Worm (Caenorhabditis elegans): Measurements from ENCODE around the gene rad-51.

rad-51 gene

ce11 chrIV:10294030-10294429, 10.0 kb upstream of the rad-51 start, which contains the start of gene R09E10.6:
R09E10.6 (minus strand) TSS chrIV:10294130.
- TF ChIP-seq nhr-11 (tag; optimal IDR thresholded peaks at IDR 0.05): no peak

- TF ChIP-seq nhr-11 (tag; optimal IDR thresholded peaks at IDR 0.05): no peak
- no peak for TF ChIP-seq ztf-4 (tag; optimal IDR thresholded peaks at IDR 0.05)
- no peak for TF ChIP-seq ceh-9 (tag; optimal IDR thresholded peaks at IDR 0.05)
- TF ChIP-seq unc-39 (tag; optimal IDR thresholded peaks at IDR 0.05): no peak
- no peak for TF ChIP-seq lin-15B (tag; optimal IDR thresholded peaks at IDR 0.05)
- no peak for TF ChIP-seq egl-27 (tag; optimal IDR thresholded peaks at IDR 0.05)
- no peak for TF ChIP-seq elt-2 (tag; optimal IDR thresholded peaks at IDR 0.05)
- TF ChIP-seq nhr-237 (tag; optimal IDR thresholded peaks at IDR 0.05): no peak
- no peak for TF ChIP-seq unc-62 (GFP tag; optimal IDR thresholded peaks at IDR 0.05)
- TF ChIP-seq pha-4 (tag; optimal IDR thresholded peaks at IDR 0.05): no peak
- TF ChIP-seq nhr-28 (tag; optimal IDR thresholded peaks at IDR 0.05): no peak
Observed at ce11 chrIV:10288575-10288974, 4.5 kb upstream of the rad-51 start.

- TF ChIP-seq nhr-43 (tag; optimal IDR thresholded peaks at IDR 0.05; ENCODE audit: poor library complexity, severe bottlenecking) (no peak), daf-12 (tag; optimal IDR thresholded peaks at IDR 0.05) (no peak), ceh-82 (tag; optimal IDR thresholded peaks at IDR 0.05) (no peak), nfya-1 (tag; optimal IDR thresholded peaks at IDR 0.05; ENCODE audit: insufficient read depth) (no peak), lin-15B (tag; optimal IDR thresholded peaks at IDR 0.05) (no peak), mdl-1 (tag; optimal IDR thresholded peaks at IDR 0.05) (no peak), eor-1 (tag; optimal IDR thresholded peaks at IDR 0.05) (no peak), egl-5 (tag; optimal IDR thresholded peaks at IDR 0.05) (no peak), pqm-1 (tag; optimal IDR thresholded peaks at IDR 0.05) (no peak), sea-2 (GFP tag; optimal IDR thresholded peaks at IDR 0.05) (no peak), nhr-11 (tag; optimal IDR thresholded peaks at IDR 0.05) (no peak), elt-1 (tag; optimal IDR thresholded peaks at IDR 0.05) (no peak), pha-4 (tag; optimal IDR thresholded peaks at IDR 0.05) (no peak), nhr-25 (tag; optimal IDR thresholded peaks at IDR 0.05) (no peak), aly-2 (tag; optimal IDR thresholded peaks at IDR 0.05) (no peak), fkh-2 (tag; optimal IDR thresholded peaks at IDR 0.05) (no peak), egl-27 (tag; optimal IDR thresholded peaks at IDR 0.05) (no peak)
Observed at ce11 chrIV:10286655-10287054, 2.6 kb upstream of the rad-51 start, which contains the start of gene ebax-1. ebax-1 (plus strand) TSS chrIV:10286955.

- TF ChIP-seq tbx-2 (tag; optimal IDR thresholded peaks at IDR 0.05): no peak
- no peak for TF ChIP-seq sea-2 (GFP tag; optimal IDR thresholded peaks at IDR 0.05)
- TF ChIP-seq unc-39 (tag; optimal IDR thresholded peaks at IDR 0.05): no peak
Observed at ce11 chrIV:10285328-10285727, 1.3 kb upstream of the rad-51 start.

- no peak for TF ChIP-seq lin-39 (tag; optimal IDR thresholded peaks at IDR 0.05)
- TF ChIP-seq egl-27 (tag; optimal IDR thresholded peaks at IDR 0.05): no peak
- no peak for TF ChIP-seq tbx-2 (tag; optimal IDR thresholded peaks at IDR 0.05)
- TF ChIP-seq elt-2 (tag; optimal IDR thresholded peaks at IDR 0.05): peak; percentile 42
- TF ChIP-seq nfya-1 (tag; optimal IDR thresholded peaks at IDR 0.05; ENCODE audit: insufficient read depth): no peak
- no peak for TF ChIP-seq pha-4 (tag; optimal IDR thresholded peaks at IDR 0.05)
- TF ChIP-seq pqm-1 (tag; optimal IDR thresholded peaks at IDR 0.05): peak; percentile 15
- no peak for TF ChIP-seq ztf-4 (tag; optimal IDR thresholded peaks at IDR 0.05)
- TF ChIP-seq mdl-1 (tag; optimal IDR thresholded peaks at IDR 0.05): no peak
- no peak for TF ChIP-seq lsy-12 (tag; optimal IDR thresholded peaks at IDR 0.05)
Observed at ce11 chrIV:10281482-10281881, 2.6 kb downstream of the rad-51 start, which contains the start of gene thk-1. thk-1 (minus strand) TSS chrIV:10281582.

ce11 chrIV:10277716-10278115, 6.3 kb downstream of the rad-51 start, which contains the start of gene Y43C5A.4:
Y43C5A.4 (plus strand) TSS chrIV:10278016.
- TF ChIP-seq elt-1 (tag; optimal IDR thresholded peaks at IDR 0.05) (no peak), nhr-12 (tag; optimal IDR thresholded peaks at IDR 0.05) (no peak), ZK546.5 (tag; optimal IDR thresholded peaks at IDR 0.05) (no peak), egl-5 (tag; optimal IDR thresholded peaks at IDR 0.05) (no peak), nhr-28 (tag; optimal IDR thresholded peaks at IDR 0.05) (no peak), snpc-4 (tag; optimal IDR thresholded peaks at IDR 0.05) (no peak), nhr-25 (tag; optimal IDR thresholded peaks at IDR 0.05) (no peak), egl-27 (tag; optimal IDR thresholded peaks at IDR 0.05) (no peak), sea-2 (GFP tag; optimal IDR thresholded peaks at IDR 0.05) (no peak), nhr-237 (tag; optimal IDR thresholded peaks at IDR 0.05) (no peak), daf-12 (tag; optimal IDR thresholded peaks at IDR 0.05) (no peak), hmg-11 (tag; optimal IDR thresholded peaks at IDR 0.05) (no peak), fos-1 (tag; optimal IDR thresholded peaks at IDR 0.05) (no peak), ceh-9 (tag; optimal IDR thresholded peaks at IDR 0.05) (no peak)
